Worm (Caenorhabditis elegans) whole organism, early embryonic: Measurements from ENCODE around the gene lgc-9.

Experiments used
- flt-1 ChIP-seq: fragments of 200-800 bp; sonication (Bioruptor generic); IDR thresholded peaks from 2 replicates; pipeline ENCODE4 v1.3.6; 2022; ENCODE audit warnings: missing genetic modification characterization, missing compliant biosample characterization
- hmbx-1 ChIP-seq: sonication (generic microtip); optimal IDR thresholded peaks from 2 replicates; lab custom pipeline; 2016; ENCODE audit warnings: mild to moderate bottlenecking, missing genetic modification characterization, missing compliant biosample characterization
- hmg-4 ChIP-seq: fragments of 200-800 bp; sonication (Bioruptor generic); optimal IDR thresholded peaks from 2 replicates; lab custom pipeline; 2018; ENCODE audit warnings: mild to moderate bottlenecking, missing genetic modification characterization, missing compliant biosample characterization
- pes-1 ChIP-seq: fragments of 200-800 bp; sonication (Bioruptor generic); IDR thresholded peaks from 2 replicates; pipeline ENCODE4 v1.3.6; 2022; ENCODE audit warnings: missing genetic modification reagents, missing genetic modification characterization, missing compliant biosample characterization
- scrt-1 ChIP-seq: fragments of 200-800 bp; sonication (Bioruptor generic); IDR thresholded peaks from 2 replicates; pipeline ENCODE4 v1.3.6; 2022; ENCODE audit warnings: missing genetic modification characterization, missing compliant biosample characterization
- tbx-11 ChIP-seq: fragments of 200-800 bp; sonication (Bioruptor generic); IDR thresholded peaks from 2 replicates; pipeline ENCODE4 v1.3.6; 2022; ENCODE audit warnings: missing genetic modification characterization, missing compliant biosample characterization
- tbx-37 ChIP-seq: fragments of 200-800 bp; sonication (Bioruptor generic); conservative IDR thresholded peaks from 2 replicates; pipeline ENCODE4 v1.3.6; 2022; ENCODE audit warnings: missing genetic modification reagents, missing genetic modification characterization, missing compliant biosample characterization
- tra-4 ChIP-seq: sonication (generic microtip); optimal IDR thresholded peaks from 2 replicates; lab custom pipeline; 2017; ENCODE audit warnings: missing genetic modification characterization, missing compliant biosample characterization

DNA sequence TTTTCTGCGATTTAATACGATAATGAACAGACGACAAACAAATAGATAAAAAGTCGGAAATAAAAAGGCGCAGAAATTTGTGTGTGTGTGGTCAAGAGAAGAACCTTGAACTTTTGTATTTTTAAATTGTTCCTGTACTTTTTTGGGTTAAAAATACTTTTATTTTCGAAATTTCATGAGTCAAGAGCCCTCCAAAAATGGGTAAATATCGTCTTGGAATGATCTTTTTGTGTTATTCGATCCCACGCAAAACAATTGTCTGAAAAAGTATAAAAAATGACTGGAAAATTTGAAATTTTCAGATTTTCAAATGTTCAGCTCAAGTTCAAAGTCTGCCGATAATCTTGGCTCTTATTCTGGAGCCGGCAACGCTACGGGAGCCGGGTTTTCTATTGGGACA is 19.9 kb upstream of the lgc-9 start, which contains the start of gene C04C3.14:
- TF ChIP-seq pes-1: no peak
- no peak for TF ChIP-seq tbx-37 (GFP tag; lab: Robert Waterston, UW)
- no peak for TF ChIP-seq scrt-1
- TF ChIP-seq flt-1: no peak
- no peak for TF ChIP-seq tbx-11 (GFP tag; lab: Robert Waterston, UW)
- no peak for TF ChIP-seq tra-4 (tag; lab: Kevin White, UChicago)
- TF ChIP-seq hmg-4 (GFP tag; lab: Kevin White, UChicago): no peak
- TF ChIP-seq hmbx-1 (tag; lab: Kevin White, UChicago): no peak
